Fruit fly (Drosophila melanogaster) whole organism: Measurements from ENCODE around the gene Ca-beta.
A peak's percentile ranks its signal among the peaks of the same experiment; 100 is the strongest.

Source experiments
- CG8478 ChIP-seq: fragments of >200 bp; optimal IDR thresholded peaks from 2 replicates; lab custom pipeline; 2018; ENCODE audit warnings: inconsistent platforms
- Dll ChIP-seq: fragments of >200 bp; optimal IDR thresholded peaks from 2 replicates; lab custom pipeline; 2017
- EcR ChIP-seq, 2 experiments: fragments of >200 bp; optimal IDR thresholded peaks; 2 replicates each; lab custom pipeline; 2017; ENCODE audit warnings: missing biosample characterization in 2 of 2, missing genetic modification characterization in 2 of 2, missing genetic modification reagents in 2 of 2
- pan ChIP-seq: fragments of >200 bp; optimal IDR thresholded peaks from 2 replicates; lab custom pipeline; 2017
- psq ChIP-seq: fragments of >200 bp; optimal IDR thresholded peaks from 2 replicates; lab custom pipeline; 2017
- usp ChIP-seq: fragments of >200 bp; optimal IDR thresholded peaks from 2 replicates; lab custom pipeline; 2017; ENCODE audit warnings: missing biosample characterization, missing genetic modification characterization, mixed read lengths

Gene Ca-beta

DNA sequence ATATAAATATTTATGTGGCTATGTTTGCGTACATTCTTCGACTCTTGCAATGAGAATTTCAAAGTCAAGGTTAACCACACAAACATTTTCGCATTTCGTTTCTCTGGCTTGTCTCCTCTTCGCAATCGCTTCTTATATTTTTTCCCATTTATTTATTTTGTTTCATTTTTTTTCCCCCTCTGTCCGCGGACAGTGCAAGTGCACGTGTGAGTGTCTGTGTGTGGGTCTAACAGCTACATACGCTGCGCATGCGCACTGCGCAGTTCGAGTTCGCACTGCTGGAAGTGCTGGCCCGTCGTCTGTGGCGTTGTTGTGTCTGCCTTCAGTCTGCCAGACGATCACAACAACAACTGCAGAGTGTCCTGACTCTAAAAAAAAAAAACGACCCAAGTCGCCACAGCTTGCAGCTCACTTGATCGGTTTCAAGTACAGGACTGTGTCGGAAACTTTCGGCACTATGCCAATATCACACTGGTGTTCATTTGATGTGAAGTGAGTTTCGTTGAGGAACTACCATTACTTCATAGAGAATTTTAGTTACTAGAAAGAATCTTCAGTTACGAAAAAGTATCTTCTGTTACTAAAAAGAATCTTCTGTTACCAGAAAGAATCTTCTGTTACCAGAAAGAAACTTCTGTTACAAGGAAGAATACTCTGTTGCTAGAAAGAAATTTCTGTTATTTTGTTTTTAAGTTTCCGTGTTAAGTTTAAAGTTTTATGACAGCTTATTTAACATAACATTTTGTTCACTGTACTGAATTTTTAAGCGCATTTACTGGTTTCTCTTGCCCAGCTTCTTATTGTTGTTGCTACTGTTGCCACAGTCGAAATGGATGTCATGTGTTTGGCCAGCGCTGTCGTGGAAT lies 27.7 kb downstream of the Ca-beta start:
- TF ChIP-seq psq (lab: Kevin White, UChicago) = no peak
- no peak for TF ChIP-seq Dll (lab: Kevin White, UChicago)
- TF ChIP-seq usp (GFP tag; lab: Kevin White, UChicago) = no peak
- TF ChIP-seq EcR (GFP tag; optimal IDR thresholded peaks at IDR 0.05; lab: Kevin White, UChicago) = no peak
- no peak for TF ChIP-seq pan (lab: Kevin White, UChicago)
- TF ChIP-seq CG8478 (lab: Kevin White, UChicago) = no peak

dm6 chr2L:11171615-11172356 lies 31.6 kb downstream of the Ca-beta start, which contains the start of gene Vm32E:
TSS of gene Vm32E (minus strand) at chr2L:11171665.
- TF ChIP-seq Dll (lab: Kevin White, UChicago) (no peak), CG8478 (lab: Kevin White, UChicago) (no peak), pan (lab: Kevin White, UChicago) (no peak), psq (lab: Kevin White, UChicago) (no peak)

DNA sequence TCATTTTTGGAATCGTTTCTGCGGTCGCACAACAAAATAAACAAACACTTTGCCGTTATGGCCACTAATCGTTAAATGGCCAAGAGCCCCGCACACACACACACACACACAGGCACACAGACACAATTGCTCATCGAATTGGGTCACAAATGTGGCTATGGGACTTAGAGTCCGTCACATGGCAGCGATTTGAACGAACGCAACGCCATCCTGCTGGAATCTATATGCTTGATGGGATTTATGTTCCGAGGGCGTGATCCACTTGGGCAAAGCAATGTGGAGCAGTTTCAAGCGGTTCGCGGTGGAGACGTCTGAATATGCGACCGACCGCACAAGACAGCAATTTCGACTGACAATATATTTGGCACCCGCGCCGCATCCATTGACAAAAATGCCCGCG lies 32.8 kb downstream of the Ca-beta start:
- TF ChIP-seq EcR (GFP tag; optimal IDR thresholded peaks at IDR 0.05; lab: Kevin White, UChicago) (no peak), Dll (lab: Kevin White, UChicago) (no peak), psq (lab: Kevin White, UChicago) (no peak), CG8478 (lab: Kevin White, UChicago) (no peak), usp (GFP tag; lab: Kevin White, UChicago) (no peak), pan (lab: Kevin White, UChicago) (no peak)

dm6 chr2L:11169904-11170303 lies 33.4 kb downstream of the Ca-beta start:
- no peak for TF ChIP-seq EcR (GFP tag; optimal IDR thresholded peaks at IDR 0.05; lab: Kevin White, UChicago)
- no peak for TF ChIP-seq pan (lab: Kevin White, UChicago)
- no peak for TF ChIP-seq Dll (lab: Kevin White, UChicago)
- TF ChIP-seq usp (GFP tag; lab: Kevin White, UChicago) = no peak
- no peak for TF ChIP-seq CG8478 (lab: Kevin White, UChicago)
- TF ChIP-seq psq (lab: Kevin White, UChicago) = no peak

DNA sequence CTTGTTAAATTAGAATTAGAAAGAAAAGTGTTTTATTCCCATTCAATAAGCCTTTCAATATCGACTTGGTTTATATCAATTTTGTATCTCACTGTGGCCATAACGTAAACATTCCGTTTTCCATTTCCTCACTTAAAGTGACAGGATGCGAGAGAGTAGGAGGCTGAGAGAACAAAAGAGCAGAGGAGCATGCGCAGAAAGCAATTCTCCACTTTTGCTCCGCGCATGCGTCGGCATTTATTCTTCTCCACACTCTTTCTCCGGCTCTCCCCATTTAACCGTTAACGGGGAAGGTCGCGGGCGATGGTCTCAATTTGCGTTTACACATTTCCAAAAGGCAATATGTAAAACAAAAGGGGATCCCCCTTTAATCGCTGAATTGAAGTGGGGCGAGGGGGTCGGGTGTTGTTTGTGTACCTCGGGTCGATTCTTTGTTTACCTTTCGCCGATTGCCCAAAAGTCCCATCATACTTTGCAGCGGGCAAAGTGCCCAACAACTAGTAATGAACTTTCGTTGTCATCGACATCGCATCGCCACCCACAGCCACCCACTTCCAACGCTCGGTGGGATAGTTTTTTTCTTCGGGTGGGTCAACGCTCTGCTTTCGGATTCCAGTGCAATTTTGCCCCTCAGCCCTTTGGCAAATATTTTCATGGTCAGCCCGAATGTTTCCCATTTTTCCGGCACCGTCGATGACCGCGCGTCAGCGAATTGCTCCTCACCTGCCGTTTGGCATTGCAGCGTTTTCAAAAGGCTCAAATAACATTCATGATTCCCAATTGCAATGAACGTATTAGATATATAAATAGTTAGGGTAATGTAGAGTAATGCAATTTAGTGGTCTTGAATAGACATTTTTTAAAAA lies 34.4 kb downstream of the Ca-beta start:
- TF ChIP-seq Dll (lab: Kevin White, UChicago) = no peak
- TF ChIP-seq EcR (GFP tag; optimal IDR thresholded peaks at IDR 0.05; lab: Kevin White, UChicago) = peak in 1 of 2 experiments; percentile 62

dm6 chr2L:11167997-11168396 lies 35.3 kb downstream of the Ca-beta start:
- TF ChIP-seq EcR (GFP tag; optimal IDR thresholded peaks at IDR 0.05; lab: Kevin White, UChicago) = no peak
- no peak for TF ChIP-seq Dll (lab: Kevin White, UChicago)

DNA sequence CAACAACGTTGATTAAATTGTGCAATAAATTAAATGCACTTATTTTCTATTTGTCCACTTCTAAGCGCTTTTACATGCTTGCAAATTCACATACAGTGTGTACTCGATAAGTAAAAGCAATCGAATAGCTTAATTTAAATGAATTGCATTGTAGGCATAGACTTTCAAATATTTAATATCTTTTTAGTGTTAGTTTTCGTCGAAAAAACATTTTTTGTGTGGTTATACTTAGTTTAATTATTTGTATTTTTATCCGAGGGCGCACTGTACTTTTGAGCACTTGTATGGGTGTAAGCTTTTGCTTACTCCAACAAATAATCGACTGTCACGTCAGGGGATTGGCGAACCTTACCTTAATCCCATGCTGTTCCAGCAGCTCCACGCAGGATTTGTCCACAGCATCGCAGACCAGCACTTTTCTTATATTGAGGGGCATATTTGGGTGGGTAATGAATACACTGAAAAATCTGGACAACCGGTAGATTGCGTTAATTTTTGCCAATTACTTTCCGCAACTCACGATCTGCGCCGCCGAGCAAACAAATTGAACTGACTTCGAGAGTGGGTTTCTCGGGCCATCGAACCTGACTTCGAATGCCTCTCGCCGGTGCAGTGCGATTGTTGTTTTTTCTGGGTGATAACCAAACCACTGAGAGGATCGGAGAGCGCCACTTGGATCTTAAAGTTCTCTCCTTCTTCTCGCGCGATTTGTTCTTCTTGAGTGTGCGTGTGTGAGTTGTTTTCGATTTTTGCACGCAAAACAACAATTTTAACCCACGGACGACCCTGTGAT lies 48.0 kb downstream of the Ca-beta start, which contains the start of gene CG6287:
CG6287 (minus strand) TSS at position 556 of the 793 bp plus-strand sequence.
- TF ChIP-seq EcR (GFP tag; optimal IDR thresholded peaks at IDR 0.05; lab: Kevin White, UChicago) (peak; percentile 89 to 96), CG8478 (lab: Kevin White, UChicago) (no peak), pan (lab: Kevin White, UChicago) (peak; percentile 46), psq (lab: Kevin White, UChicago) (no peak), Dll (lab: Kevin White, UChicago) (peak; percentile 97)

DNA sequence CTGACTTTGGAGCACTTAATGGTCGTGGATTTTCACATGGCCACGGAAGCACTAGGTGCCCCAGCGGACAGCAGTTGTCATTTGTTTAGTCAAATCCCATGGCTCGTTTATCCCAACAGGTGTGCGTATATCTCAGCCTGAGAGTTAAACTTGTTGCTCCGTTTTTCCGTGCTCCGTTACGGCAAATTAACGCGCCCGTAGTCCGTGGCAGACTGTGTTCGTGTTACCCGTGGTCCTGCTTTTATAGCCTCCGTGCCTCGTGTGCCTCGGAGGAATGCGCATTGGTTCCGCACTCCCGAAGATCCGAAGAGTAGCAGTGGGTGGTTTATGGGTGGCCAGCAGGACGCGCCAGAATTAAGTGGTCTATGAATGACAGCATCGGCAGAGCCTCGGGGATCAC lies 54.4 kb downstream of the Ca-beta start, which contains the start of gene Gyc32E:
Gyc32E (minus strand) TSS at position 133 of the 400 bp plus-strand sequence.
- TF ChIP-seq Dll (lab: Kevin White, UChicago) (no peak), psq (lab: Kevin White, UChicago) (no peak), usp (GFP tag; lab: Kevin White, UChicago) (no peak), pan (lab: Kevin White, UChicago) (no peak), CG8478 (lab: Kevin White, UChicago) (no peak), EcR (GFP tag; optimal IDR thresholded peaks at IDR 0.05; lab: Kevin White, UChicago) (no peak)

DNA sequence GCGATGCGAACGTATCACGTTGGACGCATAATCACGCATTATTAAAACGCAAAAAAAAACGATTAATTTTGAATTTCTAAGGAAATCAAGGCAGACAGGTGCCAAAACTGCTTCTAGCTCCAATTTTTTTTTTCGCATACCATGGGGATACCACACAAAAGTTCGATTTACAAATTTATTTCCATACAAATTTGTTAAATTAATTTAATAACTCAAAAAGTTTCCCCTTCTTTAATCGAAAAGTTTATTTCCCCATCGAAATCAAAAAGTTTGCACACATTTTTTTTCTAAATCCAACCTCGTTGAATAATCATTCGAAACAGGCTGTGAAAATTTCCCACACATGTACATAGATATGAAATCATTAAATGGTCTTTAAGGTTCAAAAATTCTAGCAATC lies 58.0 kb downstream of the Ca-beta start, which contains the start of gene CG31867:
CG31867 (minus strand) TSS at position 101 of the 400 bp plus-strand sequence.
- no peak for TF ChIP-seq CG8478 (lab: Kevin White, UChicago)
- no peak for TF ChIP-seq usp (GFP tag; lab: Kevin White, UChicago)
- TF ChIP-seq Dll (lab: Kevin White, UChicago) = no peak
- TF ChIP-seq pan (lab: Kevin White, UChicago) = no peak
- TF ChIP-seq psq (lab: Kevin White, UChicago) = no peak
- no peak for TF ChIP-seq EcR (GFP tag; optimal IDR thresholded peaks at IDR 0.05; lab: Kevin White, UChicago)

- TF ChIP-seq CG8478 (lab: Kevin White, UChicago) (no peak), psq (lab: Kevin White, UChicago) (no peak), usp (GFP tag; lab: Kevin White, UChicago) (no peak), Dll (lab: Kevin White, UChicago) (no peak), EcR (GFP tag; optimal IDR thresholded peaks at IDR 0.05; lab: Kevin White, UChicago) (no peak), pan (lab: Kevin White, UChicago) (no peak)
Observed at dm6 chr2L:11136093-11136492, 67.3 kb downstream of the Ca-beta start, which contains the start of gene hgo. TSS of gene hgo (plus strand) at chr2L:11136393.
